Worm (Caenorhabditis elegans): ENCODE measurements around the gene cutl-23.

ce11 chrIII:5758519-5759099, 11.4 kb upstream of the cutl-23 start:
- no peak for TF ChIP-seq zag-1 (tag; optimal IDR thresholded peaks at IDR 0.05)
- no peak for TF ChIP-seq ceh-82 (tag; optimal IDR thresholded peaks at IDR 0.05)
- TF ChIP-seq elt-2 (tag; optimal IDR thresholded peaks at IDR 0.05), result no peak
- no peak for TF ChIP-seq snpc-4 (tag; optimal IDR thresholded peaks at IDR 0.05)
- TF ChIP-seq unc-62 (GFP tag; optimal IDR thresholded peaks at IDR 0.05), result peak; percentile 37

Data from whole organism, L3 larva.